Fruit fly (Drosophila melanogaster) whole organism, embryonic: Measurements from ENCODE around the gene Jupiter.
A peak's percentile ranks its signal among the peaks of the same experiment; 100 is the strongest.

ENCODE experiments used
- Atf-2 ChIP-seq: fragments of 200-800 bp; sonication (Bioruptor generic); optimal IDR thresholded peaks from 2 replicates; lab custom pipeline; 2016; ENCODE audit warnings: missing biosample characterization, missing genetic modification characterization
- Atf6 ChIP-seq: fragments of 200-800 bp; sonication (Bioruptor generic); IDR thresholded peaks from 2 replicates; pipeline ENCODE4 v1.3.6; 2022; ENCODE audit warnings: missing biosample characterization, missing genetic modification characterization
- CG10209 ChIP-seq: fragments of 200-800 bp; sonication (Bioruptor generic); optimal IDR thresholded peaks from 3 replicates; lab custom pipeline; 2017; ENCODE audit warnings: missing biosample characterization, mild to moderate bottlenecking, missing genetic modification characterization, missing genetic modification reagents
- CG10431 ChIP-seq: fragments of 200-800 bp; sonication (Bioruptor generic); optimal IDR thresholded peaks from 3 replicates; lab custom pipeline; 2018; ENCODE audit warnings: missing biosample characterization, mild to moderate bottlenecking, missing genetic modification characterization
- CG11085 ChIP-seq: fragments of 200-800 bp; sonication (Bioruptor generic); IDR thresholded peaks from 2 replicates; pipeline ENCODE4 v1.3.6; 2022; ENCODE audit warnings: missing biosample characterization, missing genetic modification characterization
- CG11093 ChIP-seq: fragments of 200-800 bp; sonication (Bioruptor generic); IDR thresholded peaks from 3 replicates; pipeline ENCODE4 v1.3.6; 2022; ENCODE audit warnings: missing biosample characterization, missing genetic modification characterization
- CG11247 ChIP-seq: fragments of 200-800 bp; sonication (Bioruptor generic); IDR thresholded peaks from 2 replicates; pipeline ENCODE4 v1.3.6; 2022; ENCODE audit warnings: missing biosample characterization, missing genetic modification characterization
- CG12236 ChIP-seq: fragments of 200-800 bp; sonication (Bioruptor generic); optimal IDR thresholded peaks from 2 replicates; lab custom pipeline; 2016; ENCODE audit warnings: missing biosample characterization, missing genetic modification characterization
- CG16815 ChIP-seq: fragments of 200-800 bp; sonication (Bioruptor generic); optimal IDR thresholded peaks from 3 replicates; lab custom pipeline; 2017; ENCODE audit warnings: missing biosample characterization, mild to moderate bottlenecking, missing genetic modification characterization
- CG17186 ChIP-seq: fragments of 200-800 bp; sonication (Bioruptor generic); optimal IDR thresholded peaks from 3 replicates; lab custom pipeline; 2017; ENCODE audit warnings: missing biosample characterization, missing genetic modification reagents, missing genetic modification characterization
- CG17385 ChIP-seq: fragments of 200-800 bp; sonication (Bioruptor generic); optimal IDR thresholded peaks from 3 replicates; lab custom pipeline; 2018; ENCODE audit warnings: missing biosample characterization, mild to moderate bottlenecking, missing genetic modification characterization
- CG17802 ChIP-seq: fragments of 200-800 bp; sonication (Bioruptor generic); optimal IDR thresholded peaks from 2 replicates; lab custom pipeline; 2018; ENCODE audit warnings: missing biosample characterization, mild to moderate bottlenecking, missing genetic modification characterization, moderate library complexity
- CG18262 ChIP-seq: fragments of 200-800 bp; optimal IDR thresholded peaks from 3 replicates; lab custom pipeline; 2019; ENCODE audit warnings: missing biosample characterization, mild to moderate bottlenecking, missing genetic modification characterization, moderate library complexity
- CG2116 ChIP-seq: fragments of 200-800 bp; sonication (Bioruptor generic); optimal IDR thresholded peaks from 3 replicates; lab custom pipeline; 2018; ENCODE audit warnings: missing biosample characterization, mild to moderate bottlenecking, missing genetic modification characterization
- CG4282 ChIP-seq: fragments of 200-800 bp; sonication (Bioruptor generic); optimal IDR thresholded peaks from 2 replicates; lab custom pipeline; 2016; ENCODE audit warnings: missing biosample characterization, missing genetic modification characterization
- CG43689 ChIP-seq: fragments of 200-800 bp; sonication (Bioruptor generic); IDR thresholded peaks from 2 replicates; pipeline ENCODE4 v1.3.6; 2022; ENCODE audit warnings: missing biosample characterization, missing genetic modification characterization
- CG8290 ChIP-seq, 3 experiments: fragments of 200-800 bp; sonication (Bioruptor generic); optimal IDR thresholded peaks; 2 replicates each; lab custom pipeline; 2016 to 2019; ENCODE audit warnings: missing biosample characterization in 3 of 3, missing genetic modification characterization in 3 of 3, mild to moderate bottlenecking in 2 of 3, moderate library complexity in 1 of 3
- CG8478 ChIP-seq: fragments of >200 bp; optimal IDR thresholded peaks from 2 replicates; lab custom pipeline; 2018
- CHES-1-like ChIP-seq: fragments of 200-800 bp; sonication (Bioruptor generic); optimal IDR thresholded peaks from 2 replicates; lab custom pipeline; 2016; ENCODE audit warnings: missing biosample characterization, missing genetic modification characterization
- D ChIP-seq, 2 experiments: fragments of 200-800 bp in 1 of 2; fragments of >200 bp in 1 of 2; sonication (Bioruptor generic) in 1 of 2; optimal IDR thresholded peaks; 2 replicates in 1 of 2; 3 replicates in 1 of 2; lab custom pipeline; 2017; ENCODE audit warnings: mild to moderate bottlenecking in 1 of 2, missing biosample characterization in 1 of 2, missing genetic modification characterization in 1 of 2, missing genetic modification reagents in 1 of 2
- D19A ChIP-seq: fragments of 200-800 bp; optimal IDR thresholded peaks from 3 replicates; lab custom pipeline; 2019; ENCODE audit warnings: missing biosample characterization, mild to moderate bottlenecking, missing genetic modification characterization, moderate library complexity
- Dip2 ChIP-seq: fragments of 200-800 bp; sonication (Bioruptor generic); IDR thresholded peaks from 2 replicates; pipeline ENCODE4 v1.3.6; 2022; ENCODE audit warnings: missing biosample characterization, missing genetic modification characterization
- Drgx ChIP-seq: fragments of 200-800 bp; sonication (Bioruptor generic); IDR thresholded peaks from 2 replicates; pipeline ENCODE4 v1.3.6; 2022; ENCODE audit warnings: missing biosample characterization, missing genetic modification characterization
- Gsc ChIP-seq: fragments of 200-800 bp; sonication (Bioruptor generic); IDR thresholded peaks from 2 replicates; pipeline ENCODE4 v1.3.6; 2022; ENCODE audit warnings: missing biosample characterization, missing genetic modification characterization
- Hr3 ChIP-seq: fragments of 200-800 bp; sonication (Bioruptor generic); optimal IDR thresholded peaks from 3 replicates; lab custom pipeline; 2016; ENCODE audit warnings: missing biosample characterization, missing genetic modification characterization
- MTF-1 ChIP-seq: fragments of 200-800 bp; sonication (Bioruptor generic); optimal IDR thresholded peaks from 2 replicates; lab custom pipeline; 2018; ENCODE audit warnings: missing biosample characterization, mild to moderate bottlenecking, missing genetic modification characterization, borderline replicate concordance
- Max ChIP-seq: fragments of 200-800 bp; sonication (Bioruptor generic); optimal IDR thresholded peaks from 2 replicates; lab custom pipeline; 2016; ENCODE audit warnings: missing biosample characterization, mild to moderate bottlenecking, missing genetic modification characterization
- Mes4 ChIP-seq: fragments of 200-800 bp; sonication (Bioruptor generic); optimal IDR thresholded peaks from 2 replicates; lab custom pipeline; 2016; ENCODE audit warnings: missing biosample characterization, missing genetic modification characterization
- NC2α ChIP-seq: fragments of 200-800 bp; sonication (Bioruptor generic); optimal IDR thresholded peaks from 2 replicates; lab custom pipeline; 2016; ENCODE audit warnings: missing biosample characterization, missing genetic modification characterization
- PHDP ChIP-seq: fragments of 200-800 bp; sonication (Bioruptor generic); optimal IDR thresholded peaks from 3 replicates; lab custom pipeline; 2018; ENCODE audit warnings: missing biosample characterization, mild to moderate bottlenecking, missing genetic modification characterization, moderate library complexity
- Side ChIP-seq: fragments of 200-800 bp; sonication (Bioruptor generic); optimal IDR thresholded peaks from 2 replicates; lab custom pipeline; 2016; ENCODE audit warnings: missing biosample characterization, missing genetic modification characterization
- Sry-β ChIP-seq: fragments of 200-800 bp; sonication (Bioruptor generic); optimal IDR thresholded peaks from 2 replicates; lab custom pipeline; 2018; ENCODE audit warnings: missing biosample characterization, mild to moderate bottlenecking, missing genetic modification characterization, moderate library complexity
- Ssrp ChIP-seq: fragments of 200-800 bp; sonication (Bioruptor generic); optimal IDR thresholded peaks from 2 replicates; lab custom pipeline; 2018; ENCODE audit warnings: missing biosample characterization, mild to moderate bottlenecking, missing genetic modification characterization, moderate library complexity
- TFAM ChIP-seq: fragments of 200-800 bp; sonication (Bioruptor generic); optimal IDR thresholded peaks from 2 replicates; lab custom pipeline; 2017; ENCODE audit warnings: missing biosample characterization, missing genetic modification characterization, inconsistent platforms
- Taf1 ChIP-seq: fragments of 200-800 bp; sonication (Bioruptor generic); IDR thresholded peaks from 2 replicates; pipeline ENCODE4 v1.3.6; 2022; ENCODE audit warnings: missing biosample characterization, missing genetic modification characterization
- abd-A ChIP-seq: fragments of 200-800 bp; sonication (Bioruptor generic); optimal IDR thresholded peaks from 3 replicates; lab custom pipeline; 2019; ENCODE audit warnings: missing biosample characterization, mild to moderate bottlenecking, missing genetic modification characterization, moderate library complexity
- bsh ChIP-seq, 2 experiments: fragments of 200-800 bp; sonication (Bioruptor generic); optimal IDR thresholded peaks; 2 replicates each; lab custom pipeline; 2017 to 2018; ENCODE audit warnings: mild to moderate bottlenecking in 2 of 2, missing biosample characterization in 2 of 2, missing genetic modification characterization in 2 of 2, moderate library complexity in 1 of 2
- chm ChIP-seq: fragments of 200-800 bp; sonication (Bioruptor generic); IDR thresholded peaks from 2 replicates; pipeline ENCODE4 v1.3.6; 2022; ENCODE audit warnings: missing biosample characterization, missing genetic modification characterization
- cwo ChIP-seq: fragments of 200-800 bp; sonication (Bioruptor generic); optimal IDR thresholded peaks from 3 replicates; lab custom pipeline; 2017; ENCODE audit warnings: missing biosample characterization, missing genetic modification characterization, mild to moderate bottlenecking, moderate library complexity, missing genetic modification reagents
- fd64A ChIP-seq: fragments of 200-800 bp; sonication (Bioruptor generic); optimal IDR thresholded peaks from 3 replicates; lab custom pipeline; 2018; ENCODE audit warnings: missing biosample characterization, mild to moderate bottlenecking, missing genetic modification characterization
- grn ChIP-seq: fragments of 200-800 bp; sonication (Bioruptor generic); optimal IDR thresholded peaks from 3 replicates; lab custom pipeline; 2017; ENCODE audit warnings: missing biosample characterization, missing genetic modification characterization
- kay ChIP-seq: fragments of 200-800 bp; sonication (Bioruptor generic); optimal IDR thresholded peaks from 2 replicates; lab custom pipeline; 2016; ENCODE audit warnings: missing biosample characterization, missing genetic modification characterization
- lilli ChIP-seq: fragments of 200-800 bp; sonication (Bioruptor generic); optimal IDR thresholded peaks from 3 replicates; lab custom pipeline; 2016; ENCODE audit warnings: missing biosample characterization, missing genetic modification characterization
- lmd ChIP-seq: fragments of 200-800 bp; sonication (Bioruptor generic); IDR thresholded peaks from 2 replicates; pipeline ENCODE4 v1.3.6; 2022; ENCODE audit warnings: missing biosample characterization, missing genetic modification characterization
- nerfin-2 ChIP-seq: fragments of 200-800 bp; sonication (Bioruptor generic); IDR thresholded peaks from 2 replicates; pipeline ENCODE4 v1.3.6; 2022; ENCODE audit warnings: missing biosample characterization, missing genetic modification characterization; ENCODE audit not compliant: partially characterized antibody
- prd ChIP-seq, 3 experiments: fragments of >200 bp in 2 of 3; fragments of 200-800 bp in 1 of 3; sonication (Bioruptor generic) in 1 of 3; optimal IDR thresholded peaks in 2 of 3; IDR thresholded peaks in 1 of 3; 2 replicates in 2 of 3; 3 replicates in 1 of 3; pipeline versions ENCODE4 v1.3.6 to Lab custom; 2017 to 2022; ENCODE audit warnings: missing biosample characterization in 1 of 3, missing genetic modification characterization in 1 of 3
- pzg ChIP-seq: fragments of 200-800 bp; sonication (Bioruptor generic); optimal IDR thresholded peaks from 3 replicates; lab custom pipeline; 2018; ENCODE audit warnings: missing biosample characterization, mild to moderate bottlenecking, missing genetic modification characterization, moderate library complexity
- row ChIP-seq: fragments of 200-800 bp; sonication (Bioruptor generic); IDR thresholded peaks from 3 replicates; pipeline ENCODE4 v1.3.6; 2022; ENCODE audit warnings: missing biosample characterization, missing genetic modification characterization
- trem ChIP-seq: fragments of 200-800 bp; optimal IDR thresholded peaks from 3 replicates; lab custom pipeline; 2019; ENCODE audit warnings: missing biosample characterization, mild to moderate bottlenecking, missing genetic modification characterization, moderate library complexity
- zfh1 ChIP-seq: fragments of 200-800 bp; sonication (Bioruptor generic); IDR thresholded peaks from 3 replicates; pipeline ENCODE4 v1.3.6; 2022; ENCODE audit warnings: missing biosample characterization, missing genetic modification characterization

The Jupiter gene

dm6 chr3R:11617363-11617762 lies 2.3 kb downstream of the Jupiter start (continued):
- TF ChIP-seq CG8478 (lab: Kevin White, UChicago) (no peak), Dip2 (GFP tag; lab: Robert Waterston, UW) (no peak), Side (GFP tag; lab: Kevin White, UChicago) (no peak), CG17385 (no peak), Atf6 (no peak), row (peak; percentile 38; the same call in 2 of the 3 replicates), nerfin-2 (GFP tag; lab: Robert Waterston, UW) (no peak), D (optimal IDR thresholded peaks at IDR 0.05; lab: Kevin White, UChicago) (no peak), D (GFP tag; optimal IDR thresholded peaks at IDR 0.05; lab: Kevin White, UChicago) (peak; percentile 17), CG4282 (GFP tag; lab: Kevin White, UChicago) (no peak), Atf-2 (peak; percentile 26), CG11093 (GFP tag; lab: Robert Waterston, UW) (no peak), Drgx (GFP tag; lab: Robert Waterston, UW) (peak; percentile 44; the same call in 1 of the 2 replicates), bsh (GFP tag; optimal IDR thresholded peaks at IDR 0.05; lab: Kevin White, UChicago) (peak; percentile 33 to 83), CG10431 (peak; percentile 26), MTF-1 (no peak), Ssrp (tag; lab: Kevin White, UChicago) (peak; percentile 45), trem (tag; lab: Kevin White, UChicago) (peak; percentile 48), D19A (peak; percentile 55), CG11247 (GFP tag; lab: Robert Waterston, UW) (no peak), prd (optimal IDR thresholded peaks at IDR 0.05; lab: Kevin White, UChicago) (no peak), prd (GFP tag; IDR thresholded peaks at IDR 0.05; lab: Robert Waterston, UW) (peak; percentile 7; the same call in 1 of the 3 replicates), CG17186 (GFP tag; lab: Kevin White, UChicago) (no peak), PHDP (tag; lab: Kevin White, UChicago) (peak; percentile 25), CG18262 (tag; lab: Kevin White, UChicago) (peak; percentile 73), CG43689 (GFP tag; lab: Robert Waterston, UW) (no peak), kay (GFP tag; lab: Kevin White, UChicago) (no peak), pzg (GFP tag; lab: Kevin White, UChicago) (no peak), CG2116 (GFP tag; lab: Kevin White, UChicago) (no peak), TFAM (no peak), grn (GFP tag; lab: Kevin White, UChicago) (no peak), zfh1 (peak; percentile 60; the same call in 1 of the 3 replicates), CG17802 (peak; percentile 3), cwo (GFP tag; lab: Kevin White, UChicago) (no peak), NC2α (GFP tag; lab: Kevin White, UChicago) (no peak), Max (GFP tag; lab: Kevin White, UChicago) (no peak), CG8290 (GFP tag; optimal IDR thresholded peaks at IDR 0.05; lab: Kevin White, UChicago) (no peak), CG8290 (tag; optimal IDR thresholded peaks at IDR 0.05; lab: Kevin White, UChicago) (no peak), CG11085 (GFP tag; lab: Robert Waterston, UW) (no peak), lmd (no peak), CG16815 (GFP tag; lab: Kevin White, UChicago) (peak; percentile 48), fd64A (GFP tag; lab: Kevin White, UChicago) (no peak), Taf1 (GFP tag; lab: Robert Waterston, UW) (no peak), CG10209 (GFP tag; lab: Kevin White, UChicago) (peak; percentile 22), Gsc (GFP tag; lab: Robert Waterston, UW) (no peak), CG12236 (GFP tag; lab: Kevin White, UChicago) (peak; percentile 29), Sry-β (GFP tag; lab: Kevin White, UChicago) (no peak), chm (GFP tag; lab: Robert Waterston, UW) (peak; percentile 13; the same call in 1 of the 2 replicates), lilli (GFP tag; lab: Kevin White, UChicago) (peak; percentile 25), CHES-1-like (GFP tag; lab: Kevin White, UChicago) (no peak), Hr3 (no peak), abd-A (no peak), Mes4 (GFP tag; lab: Kevin White, UChicago) (peak; percentile 4)
